Worm (Caenorhabditis elegans) whole organism, young adult: Measurements from ENCODE around the gene F20D1.3.

Experiments
- B0261.1 ChIP-seq: sonication (generic microtip); optimal IDR thresholded peaks from 2 replicates; lab custom pipeline; 2016; ENCODE audit warnings: mild to moderate bottlenecking, missing genetic modification characterization, moderate library complexity, missing compliant biosample characterization
- D2030.7 ChIP-seq: fragments of 200-800 bp; sonication (Bioruptor generic); IDR thresholded peaks from 2 replicates; pipeline ENCODE4 v1.3.6; 2022; ENCODE audit warnings: missing genetic modification reagents, missing genetic modification characterization, missing compliant biosample characterization
- F23B12.7 ChIP-seq: sonication (generic microtip); optimal IDR thresholded peaks from 2 replicates; lab custom pipeline; 2017; ENCODE audit warnings: missing genetic modification characterization, mild to moderate bottlenecking, missing compliant biosample characterization, antibody characterized with exemption, moderate library complexity; ENCODE audit not compliant: insufficient read depth
- F33H1.4 ChIP-seq: fragments of 200-800 bp; sonication (Bioruptor generic); IDR thresholded peaks from 2 replicates; pipeline ENCODE4 v1.3.6; 2022; ENCODE audit warnings: missing genetic modification reagents, missing genetic modification characterization, missing compliant biosample characterization
- F49E8.2 ChIP-seq: sonication (generic microtip); optimal IDR thresholded peaks from 3 replicates; lab custom pipeline; 2017; ENCODE audit warnings: missing genetic modification characterization, mild to moderate bottlenecking, missing compliant biosample characterization, antibody characterized with exemption, moderate library complexity; ENCODE audit not compliant: insufficient read depth
- F55B11.4 ChIP-seq: sonication (generic microtip); optimal IDR thresholded peaks from 2 replicates; lab custom pipeline; 2016; ENCODE audit warnings: missing compliant biosample characterization, missing genetic modification characterization, borderline replicate concordance; ENCODE audit not compliant: insufficient read depth
- T07F8.4 ChIP-seq: sonication (generic microtip); optimal IDR thresholded peaks from 2 replicates; lab custom pipeline; 2016; ENCODE audit warnings: mild to moderate bottlenecking, missing genetic modification characterization, moderate library complexity, missing compliant biosample characterization
- T26A5.8 ChIP-seq: sonication (generic microtip); optimal IDR thresholded peaks from 2 replicates; lab custom pipeline; 2016; ENCODE audit warnings: missing genetic modification characterization, missing compliant biosample characterization
- Y56A3A.18 ChIP-seq: fragments of 200-800 bp; sonication (Bioruptor generic); IDR thresholded peaks from 2 replicates; pipeline ENCODE4 v1.3.6; 2022; ENCODE audit warnings: missing genetic modification reagents, missing genetic modification characterization, missing compliant biosample characterization
- Y79H2A.3 ChIP-seq: fragments of 200-800 bp; sonication (Bioruptor generic); conservative IDR thresholded peaks from 2 replicates; pipeline ENCODE4 v1.3.6; 2022; ENCODE audit warnings: missing genetic modification reagents, missing genetic modification characterization, missing compliant biosample characterization
- ZK185.1 ChIP-seq: sonication (generic microtip); optimal IDR thresholded peaks from 2 replicates; lab custom pipeline; 2016; ENCODE audit warnings: mild to moderate bottlenecking, missing genetic modification characterization, missing compliant biosample characterization; ENCODE audit not compliant: poor library complexity, severe bottlenecking
- ama-1 ChIP-seq, 3 experiments: fragments of 150-350 bp in 1 of 3; sonication (generic microtip) in 2 of 3; optimal IDR thresholded peaks; 2 replicates each; lab custom pipeline; 2014 to 2018; ENCODE audit warnings: missing biosample characterization in 2 of 3, missing genetic modification characterization in 2 of 3, missing genetic modification reagents in 2 of 3
- aptf-2 ChIP-seq: fragments of 200-800 bp; sonication (Bioruptor generic); conservative IDR thresholded peaks from 2 replicates; pipeline ENCODE4 v1.3.6; 2022; ENCODE audit warnings: missing genetic modification reagents, missing genetic modification characterization, missing compliant biosample characterization
- aptf-3 ChIP-seq: fragments of 200-800 bp; sonication (Bioruptor generic); IDR thresholded peaks from 2 replicates; pipeline ENCODE4 v1.3.6; 2022; ENCODE audit warnings: missing genetic modification characterization, missing compliant biosample characterization
- atf-7 ChIP-seq: sonication (generic microtip); optimal IDR thresholded peaks from 2 replicates; lab custom pipeline; 2017; ENCODE audit warnings: mild to moderate bottlenecking, missing genetic modification characterization, missing compliant biosample characterization
- attf-5 ChIP-seq: fragments of 200-800 bp; sonication (Bioruptor generic); optimal IDR thresholded peaks from 2 replicates; lab custom pipeline; 2018; ENCODE audit warnings: mild to moderate bottlenecking, missing genetic modification characterization, missing compliant biosample characterization
- ccch-3 ChIP-seq: fragments of 200-800 bp; sonication (Bioruptor generic); optimal IDR thresholded peaks from 2 replicates; lab custom pipeline; 2018; ENCODE audit warnings: mild to moderate bottlenecking, missing genetic modification characterization, missing compliant biosample characterization
- cebp-1 ChIP-seq, 2 experiments: fragments of 200-800 bp in 1 of 2; sonication (Bioruptor generic) in 1 of 2; sonication (generic microtip) in 1 of 2; IDR thresholded peaks in 1 of 2; optimal IDR thresholded peaks in 1 of 2; 2 replicates each; pipeline versions ENCODE4 v1.3.6 to Lab custom; 2017 to 2022; ENCODE audit warnings: missing compliant biosample characterization in 2 of 2, missing genetic modification characterization in 2 of 2, mild to moderate bottlenecking in 1 of 2, missing genetic modification reagents in 1 of 2, moderate library complexity in 1 of 2
- die-1 ChIP-seq: sonication (generic microtip); optimal IDR thresholded peaks from 2 replicates; lab custom pipeline; 2016; ENCODE audit warnings: missing genotype, mild to moderate bottlenecking, missing genetic modification characterization, missing compliant biosample characterization
- dpl-1 ChIP-seq: fragments of 150-350 bp; optimal IDR thresholded peaks from 2 replicates; lab custom pipeline; 2014; ENCODE audit warnings: missing biosample characterization, missing genetic modification reagents, missing genetic modification characterization
- egl-18 ChIP-seq: fragments of 200-800 bp; sonication (Bioruptor generic); IDR thresholded peaks from 2 replicates; pipeline ENCODE4 v1.3.6; 2022; ENCODE audit warnings: missing genetic modification reagents, missing genetic modification characterization, missing compliant biosample characterization
- egrh-3 ChIP-seq: fragments of 200-800 bp; sonication (Bioruptor generic); IDR thresholded peaks from 2 replicates; pipeline ENCODE4 v1.3.6; 2022; ENCODE audit warnings: missing genetic modification reagents, missing genetic modification characterization, missing compliant biosample characterization
- hrde-1 ChIP-seq: sonication (generic microtip); optimal IDR thresholded peaks from 2 replicates; lab custom pipeline; 2016; ENCODE audit warnings: missing genetic modification characterization, mild to moderate bottlenecking, missing compliant biosample characterization, moderate library complexity, missing genotype, missing genetic modification reagents, borderline replicate concordance
- hsf-1 ChIP-seq: fragments of 200-800 bp; sonication (Bioruptor generic); IDR thresholded peaks from 2 replicates; pipeline ENCODE4 v1.3.6; 2022; ENCODE audit warnings: missing genetic modification reagents, missing genetic modification characterization, missing compliant biosample characterization
- let-607 ChIP-seq, 2 experiments: fragments of 200-800 bp in 1 of 2; sonication (Bioruptor generic) in 1 of 2; sonication (generic microtip) in 1 of 2; optimal IDR thresholded peaks; 2 replicates each; lab custom pipeline; 2016 to 2018; ENCODE audit warnings: mild to moderate bottlenecking in 2 of 2, missing compliant biosample characterization in 2 of 2, missing genetic modification characterization in 2 of 2, moderate library complexity in 2 of 2, missing genotype in 1 of 2
- lin-35 ChIP-seq, 3 experiments: fragments of 150-350 bp in 2 of 3; sonication (generic microtip) in 1 of 3; optimal IDR thresholded peaks; 2 replicates each; lab custom pipeline; 2014 to 2018; ENCODE audit warnings: missing biosample characterization in 3 of 3, missing genetic modification characterization in 3 of 3, missing genetic modification reagents in 3 of 3
- lin-40 ChIP-seq: sonication (generic microtip); optimal IDR thresholded peaks from 2 replicates; lab custom pipeline; 2016; ENCODE audit warnings: missing genetic modification characterization, mild to moderate bottlenecking, missing compliant biosample characterization, missing genotype, missing genetic modification reagents
- lsl-1 ChIP-seq: fragments of 200-800 bp; sonication (Bioruptor generic); optimal IDR thresholded peaks from 2 replicates; lab custom pipeline; 2018; ENCODE audit warnings: mild to moderate bottlenecking, missing genetic modification characterization, moderate library complexity, missing compliant biosample characterization
- madf-10 ChIP-seq: sonication (generic microtip); optimal IDR thresholded peaks from 2 replicates; lab custom pipeline; 2016; ENCODE audit warnings: mild to moderate bottlenecking, missing genetic modification characterization, missing compliant biosample characterization
- madf-6 ChIP-seq: fragments of 200-800 bp; sonication (Bioruptor generic); IDR thresholded peaks from 2 replicates; pipeline ENCODE4 v1.3.6; 2022; ENCODE audit warnings: missing genetic modification reagents, missing genetic modification characterization, missing compliant biosample characterization
- mel-28 ChIP-seq: sonication (generic microtip); optimal IDR thresholded peaks from 2 replicates; lab custom pipeline; 2016; ENCODE audit warnings: borderline replicate concordance, mild to moderate bottlenecking, missing genetic modification characterization, missing compliant biosample characterization
- nhr-120 ChIP-seq: fragments of 200-800 bp; sonication (Bioruptor generic); IDR thresholded peaks from 2 replicates; pipeline ENCODE4 v1.3.6; 2022; ENCODE audit warnings: missing genetic modification characterization, missing compliant biosample characterization
- nhr-80 ChIP-seq: sonication (generic microtip); optimal IDR thresholded peaks from 2 replicates; lab custom pipeline; 2016; ENCODE audit warnings: missing genetic modification characterization, missing compliant biosample characterization
- pha-4 ChIP-seq: fragments of 150-350 bp; sonication (generic microtip); optimal IDR thresholded peaks from 2 replicates; lab custom pipeline; 2014; ENCODE audit warnings: missing biosample characterization, missing genetic modification reagents, missing genetic modification characterization
- rec-8 ChIP-seq, 2 experiments: sonication (generic microtip); optimal IDR thresholded peaks; 2 replicates each; lab custom pipeline; 2016; ENCODE audit warnings: mild to moderate bottlenecking in 2 of 2, missing genetic modification characterization in 2 of 2, missing genetic modification reagents in 2 of 2, missing genotype in 2 of 2, missing biosample characterization in 1 of 2, missing compliant biosample characterization in 1 of 2, moderate library complexity in 1 of 2
- rpc-1 ChIP-seq, 2 experiments: fragments of 150-350 bp in 1 of 2; sonication (generic microtip) in 1 of 2; optimal IDR thresholded peaks; 2 replicates each; lab custom pipeline; 2014 to 2018; ENCODE audit warnings: missing biosample characterization in 1 of 2, missing genetic modification characterization in 1 of 2, missing genetic modification reagents in 1 of 2, missing genotype in 1 of 2
- sdz-38 ChIP-seq: sonication (generic microtip); optimal IDR thresholded peaks from 2 replicates; lab custom pipeline; 2016; ENCODE audit warnings: missing genotype, missing genetic modification characterization, missing compliant biosample characterization
- snpc-1.1 ChIP-seq: sonication (generic microtip); optimal IDR thresholded peaks from 2 replicates; lab custom pipeline; 2017; ENCODE audit warnings: missing genetic modification characterization, mild to moderate bottlenecking, missing compliant biosample characterization, antibody characterized with exemption, moderate library complexity, missing genotype, missing genetic modification reagents; ENCODE audit not compliant: insufficient read depth
- somi-1 ChIP-seq: fragments of 200-800 bp; sonication (Bioruptor generic); optimal IDR thresholded peaks from 2 replicates; lab custom pipeline; 2018; ENCODE audit warnings: mild to moderate bottlenecking, missing genetic modification characterization, missing compliant biosample characterization
- unc-130 ChIP-seq: sonication (generic microtip); optimal IDR thresholded peaks from 2 replicates; lab custom pipeline; 2016; ENCODE audit warnings: missing genetic modification reagents, missing genetic modification characterization, missing compliant biosample characterization
- zfh-2 ChIP-seq: fragments of 200-800 bp; sonication (Bioruptor generic); conservative IDR thresholded peaks from 2 replicates; pipeline ENCODE4 v1.3.6; 2022; ENCODE audit warnings: missing genetic modification reagents, missing genetic modification characterization, missing compliant biosample characterization
- zim-3 ChIP-seq: sonication (generic microtip); optimal IDR thresholded peaks from 2 replicates; lab custom pipeline; 2017; ENCODE audit warnings: mild to moderate bottlenecking, missing genetic modification characterization, moderate library complexity, missing compliant biosample characterization
- ztf-22 ChIP-seq: fragments of 200-800 bp; sonication (Bioruptor generic); optimal IDR thresholded peaks from 2 replicates; lab custom pipeline; 2018; ENCODE audit warnings: mild to moderate bottlenecking, missing genetic modification characterization, moderate library complexity, missing compliant biosample characterization

The F20D1.3 gene

DNA sequence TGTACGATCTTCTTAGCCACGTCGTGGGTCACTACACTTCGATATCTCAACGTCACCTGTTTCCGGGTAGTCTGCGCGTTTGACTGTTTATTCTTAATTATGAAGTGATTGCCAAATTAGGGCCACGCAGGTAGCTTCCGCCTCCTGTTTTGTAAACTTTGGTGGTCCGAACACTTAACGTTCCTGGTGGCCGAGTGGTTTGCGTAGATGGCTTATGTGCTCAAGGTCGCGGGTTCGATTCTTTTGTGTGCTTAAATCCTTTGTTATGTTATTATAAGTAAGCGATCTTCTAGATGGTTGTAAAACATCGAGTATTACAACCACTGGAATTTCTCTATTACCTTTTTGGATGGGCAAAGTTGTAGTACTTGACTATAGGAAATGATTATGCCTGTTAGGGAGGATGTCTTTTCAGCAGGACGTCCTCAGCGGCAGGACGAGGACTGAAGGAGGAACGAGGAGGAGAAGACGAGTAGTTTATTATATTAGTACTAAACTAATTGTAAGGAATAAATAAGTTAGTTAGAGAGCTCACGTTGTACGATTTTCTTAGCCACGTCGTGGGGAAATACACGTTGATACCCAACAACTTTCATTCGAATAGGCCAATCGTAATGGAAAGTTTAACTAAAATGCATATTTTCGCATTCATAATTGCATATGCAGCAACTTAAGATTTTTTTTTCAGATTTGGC, 1.1 kb downstream of the F20D1.3 start (continued):
- no peak for TF ChIP-seq rec-8 (tag; optimal IDR thresholded peaks at IDR 0.05; lab: Kevin White, UChicago)
- no peak for TF ChIP-seq F33H1.4 (GFP tag; lab: Robert Waterston, UW)
- TF ChIP-seq attf-5 (GFP tag; lab: Kevin White, UChicago): no peak
- TF ChIP-seq D2030.7: peak; percentile 36; the same call in 1 of the 2 replicates
- TF ChIP-seq hrde-1: peak; percentile 47
- TF ChIP-seq B0261.1 (tag; lab: Kevin White, UChicago): peak; percentile 62
- TF ChIP-seq hsf-1 (GFP tag; lab: Robert Waterston, UW): 0 out of 2 replicates have a peak, but pooled peaks have one; percentile 21
- TF ChIP-seq rpc-1 (optimal IDR thresholded peaks at IDR 0.05; lab: Kevin White, UChicago): peak; percentile 55
- peak; percentile 81 for TF ChIP-seq rpc-1 (tag; optimal IDR thresholded peaks at IDR 0.05; lab: Kevin White, UChicago)
- no peak for TF ChIP-seq zim-3 (tag; lab: Kevin White, UChicago)

DNA sequence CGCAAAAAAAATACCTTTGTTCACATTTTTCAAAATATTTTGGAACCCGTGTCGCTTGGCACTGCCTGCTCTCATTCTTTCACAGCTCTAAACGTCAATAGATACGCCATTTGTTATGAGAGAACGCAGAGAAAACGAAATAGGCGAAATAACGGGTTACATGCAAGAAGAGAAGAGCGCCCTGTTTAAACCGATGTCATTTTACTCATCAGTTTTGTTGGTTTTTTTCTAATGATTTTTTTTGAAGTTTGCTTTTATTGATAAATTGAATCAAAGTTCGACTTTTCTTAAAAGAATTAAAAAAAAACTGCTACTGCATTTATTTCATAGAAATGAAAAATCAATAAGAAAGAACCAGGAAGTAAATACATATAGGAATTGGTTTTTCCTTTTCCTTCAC, 2.8 kb downstream of the F20D1.3 start:
- no peak for TF ChIP-seq unc-130 (GFP tag; lab: Kevin White, UChicago)
- no peak for TF ChIP-seq somi-1 (GFP tag; lab: Kevin White, UChicago)
- TF ChIP-seq F49E8.2: no peak
- TF ChIP-seq T07F8.4 (tag; lab: Kevin White, UChicago): no peak
- TF ChIP-seq egrh-3 (GFP tag; lab: Robert Waterston, UW): no peak
- peak; percentile 47 for TF ChIP-seq ZK185.1 (tag; lab: Kevin White, UChicago)
- no peak for TF ChIP-seq madf-10 (tag; lab: Kevin White, UChicago)
- no peak for TF ChIP-seq dpl-1
- TF ChIP-seq ccch-3 (GFP tag; lab: Kevin White, UChicago): no peak
- no peak for TF ChIP-seq T26A5.8
- no peak for TF ChIP-seq nhr-120 (GFP tag; lab: Robert Waterston, UW)
- TF ChIP-seq nhr-80: peak; percentile 39
- no peak for TF ChIP-seq cebp-1 (GFP tag; IDR thresholded peaks at IDR 0.05; lab: Robert Waterston, UW)
- TF ChIP-seq cebp-1 (tag; optimal IDR thresholded peaks at IDR 0.05; lab: Kevin White, UChicago): peak; percentile 49
- TF ChIP-seq F23B12.7 (tag; lab: Kevin White, UChicago): no peak
- peak in 1 of 3 experiments; percentile 3 for TF ChIP-seq lin-35 (GFP tag; optimal IDR thresholded peaks at IDR 0.05; lab: Kevin White, UChicago)
- no peak for TF ChIP-seq ztf-22 (GFP tag; lab: Kevin White, UChicago)
- no peak for TF ChIP-seq mel-28 (tag; lab: Kevin White, UChicago)
- peak; percentile 57 for TF ChIP-seq ama-1 (optimal IDR thresholded peaks at IDR 0.05; lab: Kevin White, UChicago)
- TF ChIP-seq ama-1 (GFP tag; optimal IDR thresholded peaks at IDR 0.05; lab: Kevin White, UChicago): no peak
- TF ChIP-seq zim-3 (tag; lab: Kevin White, UChicago): no peak
- no peak for TF ChIP-seq F55B11.4 (tag; lab: Kevin White, UChicago)
- TF ChIP-seq Y56A3A.18 (GFP tag; lab: Robert Waterston, UW): no peak
- no peak for TF ChIP-seq sdz-38
- no peak for TF ChIP-seq zfh-2 (GFP tag; lab: Robert Waterston, UW)
- no peak for TF ChIP-seq snpc-1.1
- TF ChIP-seq atf-7 (tag; lab: Kevin White, UChicago): no peak
- TF ChIP-seq D2030.7: no peak
- no peak for TF ChIP-seq die-1 (tag; lab: Kevin White, UChicago)
- no peak for TF ChIP-seq aptf-3
- no peak for TF ChIP-seq madf-6 (GFP tag; lab: Robert Waterston, UW)
- TF ChIP-seq Y79H2A.3 (GFP tag; lab: Robert Waterston, UW): no peak
- TF ChIP-seq lin-40 (tag; lab: Kevin White, UChicago): peak; percentile 60
- TF ChIP-seq pha-4: no peak
- no peak for TF ChIP-seq egl-18
- TF ChIP-seq aptf-2 (GFP tag; lab: Robert Waterston, UW): no peak
- peak in 1 of 2 experiments; percentile 10 for TF ChIP-seq let-607 (tag; optimal IDR thresholded peaks at IDR 0.05; lab: Kevin White, UChicago)
- no peak for TF ChIP-seq lsl-1 (GFP tag; lab: Kevin White, UChicago)
